Worm (Caenorhabditis elegans) whole organism, L3 larva: ENCODE results near the gene clec-80.

Source experiments
- R02D3.7 ChIP-seq: fragments of 150-350 bp; optimal IDR thresholded peaks from 2 replicates; lab custom pipeline; 2014; ENCODE audit warnings: missing biosample characterization, missing genetic modification characterization
- ZK546.5 ChIP-seq: sonication (generic microtip); optimal IDR thresholded peaks from 2 replicates; lab custom pipeline; 2017; ENCODE audit warnings: missing biosample characterization, missing genetic modification characterization
- aly-2 ChIP-seq: fragments of 150-350 bp; optimal IDR thresholded peaks from 2 replicates; lab custom pipeline; 2014; ENCODE audit warnings: missing biosample characterization, missing genetic modification characterization
- ama-1 ChIP-seq: fragments of 150-350 bp; optimal IDR thresholded peaks from 2 replicates; lab custom pipeline; 2018
- ceh-28 ChIP-seq: fragments of 150-350 bp; optimal IDR thresholded peaks from 2 replicates; lab custom pipeline; 2014; ENCODE audit warnings: missing biosample characterization, missing genetic modification reagents, missing genetic modification characterization
- ceh-82 ChIP-seq: fragments of 150-350 bp; optimal IDR thresholded peaks from 2 replicates; lab custom pipeline; 2014; ENCODE audit warnings: missing biosample characterization, missing genetic modification characterization
- ceh-9 ChIP-seq: sonication (generic microtip); optimal IDR thresholded peaks from 2 replicates; lab custom pipeline; 2018; ENCODE audit warnings: missing biosample characterization, missing genetic modification characterization
- egl-27 ChIP-seq: sonication (generic microtip); optimal IDR thresholded peaks from 4 replicates; lab custom pipeline; 2017; ENCODE audit warnings: missing biosample characterization, missing genetic modification reagents, missing genetic modification characterization
- egl-5 ChIP-seq: fragments of 150-350 bp; optimal IDR thresholded peaks from 2 replicates; lab custom pipeline; 2017; ENCODE audit warnings: missing biosample characterization, missing genetic modification reagents, missing genetic modification characterization, inconsistent platforms
- elt-1 ChIP-seq: fragments of 150-350 bp; optimal IDR thresholded peaks from 2 replicates; lab custom pipeline; 2014; ENCODE audit warnings: missing biosample characterization, missing genetic modification characterization
- elt-2 ChIP-seq: sonication (generic microtip); optimal IDR thresholded peaks from 2 replicates; lab custom pipeline; 2016; ENCODE audit warnings: missing genetic modification reagents, mild to moderate bottlenecking, missing genetic modification characterization, missing compliant biosample characterization
- elt-3 ChIP-seq, 3 experiments: fragments of 150-350 bp in 1 of 3; sonication (generic microtip) in 2 of 3; optimal IDR thresholded peaks; 2 replicates in 2 of 3; 4 replicates in 1 of 3; lab custom pipeline; 2014 to 2017; ENCODE audit warnings: missing biosample characterization in 3 of 3, missing genetic modification characterization in 3 of 3
- eor-1 ChIP-seq, 2 experiments: fragments of 150-350 bp; optimal IDR thresholded peaks; 2 replicates each; lab custom pipeline; 2014 to 2018; ENCODE audit warnings: missing biosample characterization in 2 of 2, missing genetic modification characterization in 2 of 2
- fkh-10 ChIP-seq: sonication (generic microtip); optimal IDR thresholded peaks from 2 replicates; lab custom pipeline; 2017; ENCODE audit warnings: missing biosample characterization, missing genetic modification reagents, missing genetic modification characterization
- fkh-2 ChIP-seq: fragments of 150-350 bp; optimal IDR thresholded peaks from 2 replicates; lab custom pipeline; 2014; ENCODE audit warnings: missing biosample characterization, missing genetic modification reagents, missing genetic modification characterization
- fos-1 ChIP-seq: fragments of 150-350 bp; optimal IDR thresholded peaks from 2 replicates; lab custom pipeline; 2014; ENCODE audit warnings: missing biosample characterization, missing genetic modification characterization
- hmg-11 ChIP-seq: sonication (generic microtip); optimal IDR thresholded peaks from 2 replicates; lab custom pipeline; 2016; ENCODE audit warnings: missing genetic modification characterization, missing compliant biosample characterization
- jun-1 ChIP-seq: fragments of 150-350 bp; optimal IDR thresholded peaks from 2 replicates; lab custom pipeline; 2014; ENCODE audit warnings: missing biosample characterization, missing genetic modification reagents, missing genetic modification characterization
- lin-15B ChIP-seq: fragments of 150-350 bp; optimal IDR thresholded peaks from 2 replicates; lab custom pipeline; 2014; ENCODE audit warnings: missing biosample characterization, missing genetic modification characterization
- lin-39 ChIP-seq: fragments of 150-350 bp; optimal IDR thresholded peaks from 2 replicates; lab custom pipeline; 2018; ENCODE audit warnings: missing biosample characterization, missing genetic modification reagents, missing genetic modification characterization
- mml-1 ChIP-seq: fragments of 150-350 bp; sonication (generic microtip); optimal IDR thresholded peaks from 3 replicates; lab custom pipeline; 2014; ENCODE audit warnings: missing biosample characterization, missing genetic modification characterization
- nfya-1 ChIP-seq: sonication (generic microtip); optimal IDR thresholded peaks from 2 replicates; lab custom pipeline; 2017; ENCODE audit warnings: missing genetic modification characterization, mild to moderate bottlenecking, missing compliant biosample characterization, antibody characterized with exemption, moderate library complexity; ENCODE audit not compliant: insufficient read depth
- nhr-23 ChIP-seq: fragments of 150-350 bp; optimal IDR thresholded peaks from 2 replicates; lab custom pipeline; 2014; ENCODE audit warnings: missing biosample characterization, missing genetic modification reagents, missing genetic modification characterization
- nhr-237 ChIP-seq: fragments of 150-350 bp; optimal IDR thresholded peaks from 2 replicates; lab custom pipeline; 2014; ENCODE audit warnings: missing biosample characterization, missing genetic modification characterization
- nhr-25 ChIP-seq: sonication (generic microtip); optimal IDR thresholded peaks from 2 replicates; lab custom pipeline; 2017; ENCODE audit warnings: missing biosample characterization, missing genetic modification characterization
- nhr-28 ChIP-seq: fragments of 150-350 bp; optimal IDR thresholded peaks from 2 replicates; lab custom pipeline; 2014; ENCODE audit warnings: missing biosample characterization, missing genetic modification characterization
- nhr-43 ChIP-seq: sonication (generic microtip); optimal IDR thresholded peaks from 2 replicates; lab custom pipeline; 2016; ENCODE audit warnings: mild to moderate bottlenecking, missing genetic modification characterization, missing compliant biosample characterization; ENCODE audit not compliant: poor library complexity, severe bottlenecking
- nhr-67 ChIP-seq: fragments of 150-350 bp; optimal IDR thresholded peaks from 2 replicates; lab custom pipeline; 2014; ENCODE audit warnings: missing biosample characterization, missing genetic modification characterization
- nhr-76 ChIP-seq: fragments of 150-350 bp; sonication (generic microtip); optimal IDR thresholded peaks from 5 replicates; lab custom pipeline; 2014; ENCODE audit warnings: missing biosample characterization, missing genetic modification characterization
- pha-4 ChIP-seq: fragments of 150-350 bp; optimal IDR thresholded peaks from 2 replicates; lab custom pipeline; 2014; ENCODE audit warnings: missing biosample characterization, missing genetic modification reagents, missing genetic modification characterization
- pqm-1 ChIP-seq: fragments of 150-350 bp; optimal IDR thresholded peaks from 2 replicates; lab custom pipeline; 2017; ENCODE audit warnings: missing biosample characterization, missing genetic modification characterization, inconsistent platforms
- skn-1 ChIP-seq: fragments of 150-350 bp; optimal IDR thresholded peaks from 2 replicates; lab custom pipeline; 2014; ENCODE audit warnings: missing biosample characterization, missing genetic modification characterization
- unc-39 ChIP-seq: sonication (generic microtip); optimal IDR thresholded peaks from 4 replicates; lab custom pipeline; 2017; ENCODE audit warnings: missing biosample characterization, missing genetic modification characterization
- unc-62 ChIP-seq: fragments of 150-350 bp; sonication (generic microtip); optimal IDR thresholded peaks from 4 replicates; lab custom pipeline; 2014; ENCODE audit warnings: missing biosample characterization, missing genetic modification reagents, missing genetic modification characterization
- zag-1 ChIP-seq: fragments of 150-350 bp; optimal IDR thresholded peaks from 2 replicates; lab custom pipeline; 2014; ENCODE audit warnings: missing biosample characterization, missing genetic modification characterization
- ztf-11 ChIP-seq: fragments of 150-350 bp; optimal IDR thresholded peaks from 2 replicates; lab custom pipeline; 2014; ENCODE audit warnings: missing biosample characterization, missing genetic modification characterization
- ztf-4 ChIP-seq: fragments of 150-350 bp; optimal IDR thresholded peaks from 2 replicates; lab custom pipeline; 2014; ENCODE audit warnings: missing biosample characterization, missing genetic modification characterization

Gene clec-80

ce11 chrIV:2842162-2842561, 18.6 kb downstream of the clec-80 start, which contains the start of gene clec-84:
clec-84 (plus strand) TSS chrIV:2842462.
- TF ChIP-seq ama-1 (lab: Kevin White, UChicago) (no peak), elt-1 (tag; lab: Kevin White, UChicago) (no peak), elt-2 (tag; lab: Kevin White, UChicago) (peak; percentile 2), unc-39 (tag; lab: Kevin White, UChicago) (no peak), lin-39 (no peak), ceh-28 (tag; lab: Kevin White, UChicago) (no peak), fkh-2 (tag; lab: Kevin White, UChicago) (no peak)

ce11 chrIV:2843882-2844281, 20.3 kb downstream of the clec-80 start, which contains the start of gene Y54G2A.15:
Y54G2A.15 (minus strand) TSS chrIV:2843982.
- TF ChIP-seq pha-4 = no peak
- TF ChIP-seq ZK546.5 (tag; lab: Kevin White, UChicago) = no peak
- TF ChIP-seq ceh-9 = no peak
- no peak for TF ChIP-seq elt-3 (tag; optimal IDR thresholded peaks at IDR 0.05; lab: Kevin White, UChicago)
- no peak for TF ChIP-seq nfya-1 (tag; lab: Kevin White, UChicago)
- TF ChIP-seq zag-1 (tag; lab: Kevin White, UChicago) = no peak

- TF ChIP-seq nhr-76 (tag; lab: Kevin White, UChicago) = no peak
- TF ChIP-seq nhr-23 = no peak
- no peak for TF ChIP-seq ztf-11
- TF ChIP-seq ceh-28 (tag; lab: Kevin White, UChicago) = no peak
- no peak for TF ChIP-seq nhr-237 (tag; lab: Kevin White, UChicago)
- no peak for TF ChIP-seq skn-1 (tag; lab: Kevin White, UChicago)
- no peak for TF ChIP-seq ceh-9
- no peak for TF ChIP-seq egl-5 (tag; lab: Kevin White, UChicago)
- no peak for TF ChIP-seq nhr-43 (tag; lab: Kevin White, UChicago)
- TF ChIP-seq ama-1 (lab: Kevin White, UChicago) = no peak
- peak; percentile 9 for TF ChIP-seq elt-2 (tag; lab: Kevin White, UChicago)
- TF ChIP-seq zag-1 (tag; lab: Kevin White, UChicago) = no peak
- no peak for TF ChIP-seq eor-1 (tag; optimal IDR thresholded peaks at IDR 0.05; lab: Kevin White, UChicago)
- no peak for TF ChIP-seq hmg-11 (tag; lab: Kevin White, UChicago)
- no peak for TF ChIP-seq elt-1 (tag; lab: Kevin White, UChicago)
- no peak for TF ChIP-seq R02D3.7
- no peak for TF ChIP-seq ZK546.5 (tag; lab: Kevin White, UChicago)
- TF ChIP-seq lin-15B (tag; lab: Kevin White, UChicago) = peak; percentile 36
- no peak for TF ChIP-seq aly-2
- TF ChIP-seq pha-4 = peak; percentile 98
- no peak for TF ChIP-seq nfya-1 (tag; lab: Kevin White, UChicago)
- TF ChIP-seq jun-1 (tag; lab: Kevin White, UChicago) = no peak
- TF ChIP-seq lin-39 = no peak
These were observed 22.7 kb downstream of the clec-80 start, which contains the start of gene Y54G2A.40 for ce11 chrIV:2846264-2846663. Y54G2A.40 (plus strand) TSS chrIV:2846476.

- TF ChIP-seq jun-1 (tag; lab: Kevin White, UChicago) = no peak
- TF ChIP-seq pqm-1 = no peak
- no peak for TF ChIP-seq unc-62
- TF ChIP-seq unc-39 (tag; lab: Kevin White, UChicago) = no peak
- TF ChIP-seq elt-2 (tag; lab: Kevin White, UChicago) = no peak
- TF ChIP-seq ZK546.5 (tag; lab: Kevin White, UChicago) = no peak
- no peak for TF ChIP-seq ztf-11
- no peak for TF ChIP-seq ztf-4 (tag; lab: Kevin White, UChicago)
- no peak for TF ChIP-seq nhr-25 (tag; lab: Kevin White, UChicago)
- no peak for TF ChIP-seq ceh-82 (tag; lab: Kevin White, UChicago)
- TF ChIP-seq nhr-67 (tag; lab: Kevin White, UChicago) = no peak
- no peak for TF ChIP-seq ceh-28 (tag; lab: Kevin White, UChicago)
- no peak for TF ChIP-seq fkh-10
- TF ChIP-seq egl-27 = no peak
- no peak for TF ChIP-seq fos-1
- no peak for TF ChIP-seq zag-1 (tag; lab: Kevin White, UChicago)
- TF ChIP-seq aly-2 = no peak
- no peak for TF ChIP-seq mml-1 (tag; lab: Kevin White, UChicago)
- no peak for TF ChIP-seq nhr-28 (tag; lab: Kevin White, UChicago)
These were observed 25.7 kb downstream of the clec-80 start for ce11 chrIV:2849269-2849668.
